Fruit fly (Drosophila melanogaster) whole organism, embryonic: Measurements from ENCODE around the gene CG7912.

Source experiments
- CG10431 ChIP-seq: fragments of 200-800 bp; sonication (Bioruptor generic); optimal IDR thresholded peaks from 3 replicates; lab custom pipeline; 2018; ENCODE audit warnings: missing biosample characterization, mild to moderate bottlenecking, missing genetic modification characterization
- CG12104 ChIP-seq: fragments of 200-800 bp; sonication (Bioruptor generic); optimal IDR thresholded peaks from 3 replicates; lab custom pipeline; 2016; ENCODE audit warnings: missing biosample characterization, missing genetic modification characterization
- CG12391 ChIP-seq: fragments of 200-800 bp; sonication (Bioruptor generic); optimal IDR thresholded peaks from 3 replicates; lab custom pipeline; 2018; ENCODE audit warnings: missing biosample characterization, mild to moderate bottlenecking, missing genetic modification characterization, moderate library complexity
- CG12942 ChIP-seq: fragments of 200-800 bp; sonication (Bioruptor generic); optimal IDR thresholded peaks from 3 replicates; lab custom pipeline; 2016; ENCODE audit warnings: missing biosample characterization, missing genetic modification characterization
- CG13287 ChIP-seq: fragments of 200-800 bp; sonication (Bioruptor generic); IDR thresholded peaks from 2 replicates; pipeline ENCODE4 v1.3.6; 2022; ENCODE audit warnings: missing biosample characterization, missing genetic modification characterization; ENCODE audit not compliant: partially characterized antibody
- CG14441 ChIP-seq: fragments of 200-800 bp; sonication (Bioruptor generic); IDR thresholded peaks from 2 replicates; pipeline ENCODE4 v1.3.6; 2022; ENCODE audit warnings: missing biosample characterization, missing genetic modification characterization
- CG14965 ChIP-seq: fragments of 200-800 bp; sonication (Bioruptor generic); optimal IDR thresholded peaks from 2 replicates; lab custom pipeline; 2016; ENCODE audit warnings: missing biosample characterization, missing genetic modification characterization, borderline replicate concordance
- CG15479 ChIP-seq: fragments of 200-800 bp; sonication (Bioruptor generic); optimal IDR thresholded peaks from 3 replicates; lab custom pipeline; 2019; ENCODE audit warnings: missing biosample characterization, mild to moderate bottlenecking, missing genetic modification characterization, moderate library complexity
- CG15514 ChIP-seq: fragments of 200-800 bp; sonication (Bioruptor generic); optimal IDR thresholded peaks from 3 replicates; lab custom pipeline; 2017; ENCODE audit warnings: missing biosample characterization, missing genetic modification characterization, mild to moderate bottlenecking, moderate library complexity, missing genetic modification reagents
- CG17328 ChIP-seq: fragments of 200-800 bp; sonication (Bioruptor generic); IDR thresholded peaks from 2 replicates; pipeline ENCODE4 v1.3.6; 2022; ENCODE audit warnings: missing biosample characterization, missing genetic modification characterization
- CG17359 ChIP-seq: fragments of 200-800 bp; sonication (Bioruptor generic); optimal IDR thresholded peaks from 3 replicates; lab custom pipeline; 2018; ENCODE audit warnings: missing biosample characterization, mild to moderate bottlenecking, missing genetic modification characterization, moderate library complexity
- CG17361 ChIP-seq: fragments of 200-800 bp; sonication (Bioruptor generic); IDR thresholded peaks from 3 replicates; pipeline ENCODE4 v1.3.6; 2022; ENCODE audit warnings: missing biosample characterization, missing genetic modification characterization
- CG17385 ChIP-seq: fragments of 200-800 bp; sonication (Bioruptor generic); optimal IDR thresholded peaks from 3 replicates; lab custom pipeline; 2018; ENCODE audit warnings: missing biosample characterization, mild to moderate bottlenecking, missing genetic modification characterization
- CG2199 ChIP-seq: fragments of 200-800 bp; sonication (Bioruptor generic); IDR thresholded peaks from 3 replicates; pipeline ENCODE4 v1.3.6; 2022; ENCODE audit warnings: missing biosample characterization, missing genetic modification characterization
- CG30020 ChIP-seq: fragments of 200-800 bp; optimal IDR thresholded peaks from 2 replicates; lab custom pipeline; 2019; ENCODE audit warnings: missing biosample characterization, mild to moderate bottlenecking, missing genetic modification characterization, moderate library complexity
- CG32767 ChIP-seq: fragments of 200-800 bp; sonication (Bioruptor generic); IDR thresholded peaks from 2 replicates; pipeline ENCODE4 v1.3.6; 2022; ENCODE audit warnings: missing biosample characterization, missing genetic modification characterization
- CG33213 ChIP-seq: fragments of 200-800 bp; sonication (Bioruptor generic); optimal IDR thresholded peaks from 3 replicates; lab custom pipeline; 2016; ENCODE audit warnings: missing biosample characterization, missing genetic modification characterization
- CG42726 ChIP-seq: fragments of 200-800 bp; sonication (Bioruptor generic); IDR thresholded peaks from 2 replicates; pipeline ENCODE4 v1.3.6; 2022; ENCODE audit warnings: missing biosample characterization, missing genetic modification characterization; ENCODE audit not compliant: partially characterized antibody
- CG43689 ChIP-seq: fragments of 200-800 bp; sonication (Bioruptor generic); IDR thresholded peaks from 2 replicates; pipeline ENCODE4 v1.3.6; 2022; ENCODE audit warnings: missing biosample characterization, missing genetic modification characterization
- CG9437 ChIP-seq: fragments of 200-800 bp; sonication (Bioruptor generic); optimal IDR thresholded peaks from 2 replicates; lab custom pipeline; 2018; ENCODE audit warnings: missing biosample characterization, mild to moderate bottlenecking, missing genetic modification characterization
- CG9932 ChIP-seq: fragments of 200-800 bp; sonication (Bioruptor generic); IDR thresholded peaks from 2 replicates; pipeline ENCODE4 v1.3.6; 2022; ENCODE audit warnings: missing biosample characterization, missing genetic modification characterization
- Dp ChIP-seq: fragments of 200-800 bp; sonication (Bioruptor generic); optimal IDR thresholded peaks from 2 replicates; lab custom pipeline; 2018; ENCODE audit warnings: missing biosample characterization, mild to moderate bottlenecking, missing genetic modification characterization, moderate library complexity
- E2f1 ChIP-seq: fragments of 200-800 bp; sonication (Bioruptor generic); IDR thresholded peaks from 2 replicates; pipeline ENCODE4 v1.3.6; 2022; ENCODE audit warnings: missing biosample characterization, missing genetic modification characterization
- Ets97D ChIP-seq: fragments of 200-800 bp; sonication (Bioruptor generic); optimal IDR thresholded peaks from 3 replicates; lab custom pipeline; 2016; ENCODE audit warnings: missing biosample characterization, missing genetic modification characterization
- HLH3B ChIP-seq: fragments of 200-800 bp; sonication (Bioruptor generic); IDR thresholded peaks from 2 replicates; pipeline ENCODE4 v1.3.6; 2022; ENCODE audit warnings: missing biosample characterization, missing genetic modification characterization
- HLHmδ ChIP-seq: fragments of 200-800 bp; sonication (Bioruptor generic); optimal IDR thresholded peaks from 2 replicates; lab custom pipeline; 2018; ENCODE audit warnings: missing biosample characterization, mild to moderate bottlenecking, missing genetic modification characterization, moderate library complexity
- Hmx ChIP-seq: fragments of 200-800 bp; sonication (Bioruptor generic); optimal IDR thresholded peaks from 2 replicates; lab custom pipeline; 2016; ENCODE audit warnings: missing biosample characterization, missing genetic modification characterization
- Hr39 ChIP-seq: fragments of >200 bp; optimal IDR thresholded peaks from 2 replicates; lab custom pipeline; 2017
- Lhr ChIP-seq: fragments of 200-800 bp; sonication (Bioruptor generic); optimal IDR thresholded peaks from 3 replicates; lab custom pipeline; 2017; ENCODE audit warnings: mild to moderate bottlenecking, missing biosample characterization, missing genetic modification reagents, missing genetic modification characterization
- Meics ChIP-seq: fragments of 200-800 bp; sonication (Bioruptor generic); optimal IDR thresholded peaks from 2 replicates; lab custom pipeline; 2017; ENCODE audit warnings: missing biosample characterization, mild to moderate bottlenecking, missing genetic modification characterization
- Mrtf ChIP-seq: fragments of 200-800 bp; sonication (Bioruptor generic); IDR thresholded peaks from 3 replicates; pipeline ENCODE4 v1.3.6; 2022; ENCODE audit warnings: missing biosample characterization, missing genetic modification characterization
- Nf-YB ChIP-seq: fragments of 200-800 bp; sonication (Bioruptor generic); optimal IDR thresholded peaks from 3 replicates; lab custom pipeline; 2019; ENCODE audit warnings: missing biosample characterization, mild to moderate bottlenecking, missing genetic modification characterization, moderate library complexity
- Ssrp ChIP-seq: fragments of 200-800 bp; sonication (Bioruptor generic); optimal IDR thresholded peaks from 2 replicates; lab custom pipeline; 2018; ENCODE audit warnings: missing biosample characterization, mild to moderate bottlenecking, missing genetic modification characterization, moderate library complexity
- abd-A ChIP-seq: fragments of 200-800 bp; sonication (Bioruptor generic); optimal IDR thresholded peaks from 3 replicates; lab custom pipeline; 2019; ENCODE audit warnings: missing biosample characterization, mild to moderate bottlenecking, missing genetic modification characterization, moderate library complexity
- ase ChIP-seq: fragments of 200-800 bp; sonication (Bioruptor generic); IDR thresholded peaks from 3 replicates; pipeline ENCODE4 v1.3.6; 2022; ENCODE audit warnings: missing biosample characterization, missing genetic modification characterization
- cato ChIP-seq: fragments of 200-800 bp; sonication (Bioruptor generic); optimal IDR thresholded peaks from 2 replicates; lab custom pipeline; 2016; ENCODE audit warnings: missing biosample characterization, missing genetic modification characterization, borderline replicate concordance
- caup ChIP-seq: fragments of 200-800 bp; sonication (Bioruptor generic); optimal IDR thresholded peaks from 3 replicates; lab custom pipeline; 2017; ENCODE audit warnings: missing biosample characterization, mild to moderate bottlenecking, missing genetic modification characterization, moderate library complexity; ENCODE audit not compliant: severe bottlenecking
- chn ChIP-seq: fragments of 200-800 bp; sonication (Bioruptor generic); optimal IDR thresholded peaks from 2 replicates; lab custom pipeline; 2016; ENCODE audit warnings: missing biosample characterization, missing genetic modification characterization
- crol ChIP-seq: fragments of 200-800 bp; sonication (Bioruptor generic); IDR thresholded peaks from 2 replicates; pipeline ENCODE4 v1.3.6; 2022; ENCODE audit warnings: missing biosample characterization, missing genetic modification characterization
- da ChIP-seq: fragments of 200-800 bp; sonication (Bioruptor generic); optimal IDR thresholded peaks from 2 replicates; lab custom pipeline; 2016; ENCODE audit warnings: missing biosample characterization, missing genetic modification characterization
- dpn ChIP-seq, 2 experiments: fragments of 200-800 bp; sonication (Bioruptor generic); optimal IDR thresholded peaks; 3 replicates each; lab custom pipeline; 2016; ENCODE audit warnings: missing biosample characterization in 2 of 2, missing genetic modification characterization in 2 of 2
- emc ChIP-seq: fragments of 200-800 bp; sonication (Bioruptor generic); optimal IDR thresholded peaks from 2 replicates; lab custom pipeline; 2016; ENCODE audit warnings: missing biosample characterization, missing genetic modification characterization
- eve ChIP-seq, 2 experiments: fragments of >200 bp; optimal IDR thresholded peaks; 2 replicates each; lab custom pipeline; 2017; ENCODE audit warnings: missing biosample characterization in 2 of 2, missing genetic modification characterization in 2 of 2
- fru ChIP-seq: fragments of >200 bp; optimal IDR thresholded peaks from 2 replicates; lab custom pipeline; 2017
- ham ChIP-seq: fragments of 200-800 bp; sonication (Bioruptor generic); IDR thresholded peaks from 2 replicates; pipeline ENCODE4 v1.3.6; 2022; ENCODE audit warnings: missing biosample characterization, missing genetic modification characterization
- run ChIP-seq: fragments of 200-800 bp; sonication (Bioruptor generic); optimal IDR thresholded peaks from 3 replicates; lab custom pipeline; 2018; ENCODE audit warnings: missing biosample characterization, mild to moderate bottlenecking, missing genetic modification characterization
- slbo ChIP-seq: fragments of 200-800 bp; sonication (Bioruptor generic); IDR thresholded peaks from 2 replicates; pipeline ENCODE4 v1.3.6; 2022; ENCODE audit warnings: missing biosample characterization, missing genetic modification characterization
- toy ChIP-seq: fragments of 200-800 bp; sonication (Bioruptor generic); IDR thresholded peaks from 2 replicates; pipeline ENCODE4 v1.3.6; 2022; ENCODE audit warnings: missing biosample characterization, missing genetic modification characterization
- tup ChIP-seq: fragments of 200-800 bp; sonication (Bioruptor generic); optimal IDR thresholded peaks from 2 replicates; lab custom pipeline; 2016; ENCODE audit warnings: missing biosample characterization, mild to moderate bottlenecking, missing genetic modification characterization, moderate library complexity
- vvl ChIP-seq: fragments of 200-800 bp; sonication (Bioruptor generic); IDR thresholded peaks from 2 replicates; pipeline ENCODE4 v1.3.6; 2022; ENCODE audit warnings: missing biosample characterization, missing genetic modification characterization

Gene CG7912

dm6 chr3R:30058057-30058868 is 49.3 kb upstream of the CG7912 start, which contains the start of gene sima (continued):
- TF ChIP-seq CG14965 (GFP tag; lab: Kevin White, UChicago), result no peak
- TF ChIP-seq CG43689 (GFP tag; lab: Robert Waterston, UW), result no peak
- TF ChIP-seq emc (GFP tag; lab: Kevin White, UChicago), result no peak
- peak; percentile 69 for TF ChIP-seq vvl (GFP tag; lab: Robert Waterston, UW)
- TF ChIP-seq eve (GFP tag; optimal IDR thresholded peaks at IDR 0.05; lab: Kevin White, UChicago), result no peak
- TF ChIP-seq CG42726, result no peak
- TF ChIP-seq CG12104 (GFP tag; lab: Kevin White, UChicago), result no peak
- peak; percentile 24; the same call in 1 of the 3 replicates for TF ChIP-seq CG17361 (GFP tag; lab: Robert Waterston, UW)
- peak; percentile 55 for TF ChIP-seq Meics (GFP tag; lab: Kevin White, UChicago)
- no peak for TF ChIP-seq cato (GFP tag; lab: Kevin White, UChicago)
- TF ChIP-seq CG17328 (GFP tag; lab: Robert Waterston, UW), result 0 out of 2 replicates have a peak, but pooled peaks have one; percentile 24
- peak; percentile 63 for TF ChIP-seq CG9932 (GFP tag; lab: Robert Waterston, UW)
- TF ChIP-seq abd-A (tag; lab: Kevin White, UChicago), result peak; percentile 61
- no peak for TF ChIP-seq HLHmδ (GFP tag; lab: Kevin White, UChicago)
- TF ChIP-seq CG12942 (GFP tag; lab: Kevin White, UChicago), result no peak
- no peak for TF ChIP-seq CG15479 (GFP tag; lab: Kevin White, UChicago)
- TF ChIP-seq E2f1, result peak; percentile 43; the same call in 1 of the 2 replicates
- TF ChIP-seq CG32767 (GFP tag; lab: Robert Waterston, UW), result no peak
- TF ChIP-seq fru (lab: Kevin White, UChicago), result no peak
- TF ChIP-seq Ets97D (GFP tag; lab: Kevin White, UChicago), result peak; percentile 69
- TF ChIP-seq Dp (GFP tag; lab: Kevin White, UChicago), result peak; percentile 21
- TF ChIP-seq CG12391, result peak; percentile 38
- no peak for TF ChIP-seq CG10431 (GFP tag; lab: Kevin White, UChicago)
- TF ChIP-seq CG2199 (GFP tag; lab: Robert Waterston, UW), result no peak
- no peak for TF ChIP-seq HLH3B (GFP tag; lab: Robert Waterston, UW)
- TF ChIP-seq CG15514 (GFP tag; lab: Kevin White, UChicago), result peak; percentile 57
- TF ChIP-seq CG13287 (GFP tag; lab: Robert Waterston, UW), result peak; percentile 25; the same call in 1 of the 2 replicates
- peak; percentile 51 for TF ChIP-seq caup (GFP tag; lab: Kevin White, UChicago)
- no peak for TF ChIP-seq ase (GFP tag; lab: Robert Waterston, UW)
- peak; percentile 18 for TF ChIP-seq Nf-YB
- no peak for TF ChIP-seq Mrtf (GFP tag; lab: Robert Waterston, UW)
- no peak for TF ChIP-seq da (GFP tag; lab: Kevin White, UChicago)
- TF ChIP-seq CG17385 (GFP tag; lab: Kevin White, UChicago), result no peak
- TF ChIP-seq toy, result no peak
- TF ChIP-seq CG33213 (GFP tag; lab: Kevin White, UChicago), result peak; percentile 62
- TF ChIP-seq Ssrp (tag; lab: Kevin White, UChicago), result no peak
- TF ChIP-seq run, result no peak
- no peak for TF ChIP-seq tup (GFP tag; lab: Kevin White, UChicago)
- TF ChIP-seq slbo (GFP tag; lab: Robert Waterston, UW), result peak; percentile 77
- no peak for TF ChIP-seq Hmx (GFP tag; lab: Kevin White, UChicago)
- TF ChIP-seq CG30020 (tag; lab: Kevin White, UChicago), result peak; percentile 40
- no peak for TF ChIP-seq CG9437 (GFP tag; lab: Kevin White, UChicago)
- peak; percentile 29 to 53 for TF ChIP-seq dpn (GFP tag; optimal IDR thresholded peaks at IDR 0.05; lab: Kevin White, UChicago)
- TF ChIP-seq crol (GFP tag; lab: Robert Waterston, UW), result no peak
- TF ChIP-seq CG14441 (GFP tag; lab: Robert Waterston, UW), result peak; percentile 59
- no peak for TF ChIP-seq ham
- TF ChIP-seq Lhr (GFP tag; lab: Kevin White, UChicago), result peak; percentile 25
- TF ChIP-seq CG17359 (tag; lab: Kevin White, UChicago), result peak; percentile 41
- TF ChIP-seq Hr39, result no peak
- TF ChIP-seq chn (GFP tag; lab: Kevin White, UChicago), result peak; percentile 37
